Comparison of ENCODE assay signal across 2 worm cellular contexts in genomic region chrV:16299834-16300233, ce11.
TF ChIP-seq lines count a peak whose summit lies in the region.

No protein-coding gene starts in this region.

TF ChIP-seq in whole organism, L1 larva, 84 proteins besides CTCF, POLR2A, EP300 and RAD21:
- TF ChIP-seq rnt-1 (tag; optimal IDR thresholded peaks at IDR 0.05; lab: Kevin White, UChicago) (no peak), aha-1 (tag; optimal IDR thresholded peaks at IDR 0.05; lab: Kevin White, UChicago) (no peak), unc-86 (tag; optimal IDR thresholded peaks at IDR 0.05; lab: Kevin White, UChicago) (no peak), F16B12.6 (tag; optimal IDR thresholded peaks at IDR 0.05; lab: Kevin White, UChicago) (peak; percentile 29), hlh-4 (tag; optimal IDR thresholded peaks at IDR 0.05; lab: Kevin White, UChicago) (no peak), nhr-28 (tag; optimal IDR thresholded peaks at IDR 0.05; lab: Kevin White, UChicago) (no peak)

TF ChIP-seq in whole organism, young adult, 124 proteins besides CTCF, POLR2A, EP300 and RAD21:
- peak; percentile 97 for TF ChIP-seq madf-10 (tag; optimal IDR thresholded peaks at IDR 0.05; lab: Kevin White, UChicago)
- no peak for TF ChIP-seq lin-54 (GFP tag; optimal IDR thresholded peaks at IDR 0.05; lab: Kevin White, UChicago)
- no peak for TF ChIP-seq Y95B8A.8 (GFP tag; IDR thresholded peaks at IDR 0.05; lab: Robert Waterston, UW)
TF ChIP-seq in whole organism, young adult: peak in this region for 1.
